Worm (Caenorhabditis elegans): Measurements from ENCODE around the gene cisd-1.

cisd-1 gene

ce11 chrII:11453025-11453424 is 16.4 kb downstream of the cisd-1 start, which contains the start of gene rsp-1:
Gene rsp-1 (plus strand): TSS chrII:11453362.
- no peak for TF ChIP-seq Y75B8A.6 (GFP tag; IDR thresholded peaks at IDR 0.05)
- no peak for TF ChIP-seq ZK337.2 (GFP tag; IDR thresholded peaks at IDR 0.05)
- TF ChIP-seq pha-4 (GFP tag; IDR thresholded peaks at IDR 0.05): peak; percentile 46; the same call in 1 of the 2 replicates
- TF ChIP-seq pha-4 (tag; optimal IDR thresholded peaks at IDR 0.05): peak; percentile 33
- peak; percentile 84 for TF ChIP-seq T26A8.4 (GFP tag; IDR thresholded peaks at IDR 0.05)
- TF ChIP-seq mep-1 (tag; optimal IDR thresholded peaks at IDR 0.05): peak; percentile 95
- peak; percentile 53; the same call in 1 of the 2 replicates for TF ChIP-seq snpc-1.2 (GFP tag; IDR thresholded peaks at IDR 0.05)
- TF ChIP-seq hmg-1.1 (GFP tag; IDR thresholded peaks at IDR 0.05): peak; percentile 90
- TF ChIP-seq lim-7 (GFP tag; IDR thresholded peaks at IDR 0.05): no peak
- TF ChIP-seq php-3 (GFP tag; IDR thresholded peaks at IDR 0.05): peak; percentile 76
- TF ChIP-seq hlh-30 (tag; optimal IDR thresholded peaks at IDR 0.05; ENCODE audit: insufficient read depth): peak; percentile 85
- peak; percentile 48 for TF ChIP-seq ceh-28 (tag; optimal IDR thresholded peaks at IDR 0.05)
- TF ChIP-seq mdl-1 (tag; optimal IDR thresholded peaks at IDR 0.05): peak in 1 of 2 experiments; percentile 76
- peak; percentile 62; the same call in 1 of the 2 replicates for TF ChIP-seq ceh-44 (GFP tag; IDR thresholded peaks at IDR 0.05)
- TF ChIP-seq nhr-77 (tag; optimal IDR thresholded peaks at IDR 0.05): peak; percentile 92
- peak; percentile 91 for TF ChIP-seq hlh-11 (tag; optimal IDR thresholded peaks at IDR 0.05)
- TF ChIP-seq dpl-1 (GFP tag; optimal IDR thresholded peaks at IDR 0.05): peak; percentile 86
- peak; percentile 96 for TF ChIP-seq aha-1 (tag)
- peak; percentile 93 for TF ChIP-seq lin-13 (GFP tag; optimal IDR thresholded peaks at IDR 0.05)
- TF ChIP-seq mes-2 (tag; optimal IDR thresholded peaks at IDR 0.05; ENCODE audit: poor library complexity, severe bottlenecking): peak; percentile 95
- TF ChIP-seq ceh-62 (tag; optimal IDR thresholded peaks at IDR 0.05): no peak
- peak; percentile 35 for TF ChIP-seq ama-1 (optimal IDR thresholded peaks at IDR 0.05)
- no peak for TF ChIP-seq unc-39 (tag; optimal IDR thresholded peaks at IDR 0.05)
- TF ChIP-seq tag-97 (GFP tag; IDR thresholded peaks at IDR 0.05): no peak
- no peak for TF ChIP-seq nhr-41 (GFP tag; IDR thresholded peaks at IDR 0.05)
- TF ChIP-seq spr-3 (GFP tag; optimal IDR thresholded peaks at IDR 0.05): peak; percentile 49
- no peak for TF ChIP-seq egl-27 (tag; optimal IDR thresholded peaks at IDR 0.05)
- TF ChIP-seq nhr-28 (tag; optimal IDR thresholded peaks at IDR 0.05): peak; percentile 79
- TF ChIP-seq Y48G9A.11 (GFP tag; IDR thresholded peaks at IDR 0.05): no peak
- peak; percentile 76 for TF ChIP-seq ceh-20 (GFP tag; IDR thresholded peaks at IDR 0.05)
- peak; percentile 82 for TF ChIP-seq nhr-48 (tag; optimal IDR thresholded peaks at IDR 0.05)
- TF ChIP-seq T20F7.1 (GFP tag; optimal IDR thresholded peaks at IDR 0.05): peak; percentile 90
- TF ChIP-seq sdz-12 (GFP tag; optimal IDR thresholded peaks at IDR 0.05): no peak
- TF ChIP-seq nhr-42 (GFP tag; IDR thresholded peaks at IDR 0.05): peak; percentile 89
- peak; percentile 75; the same call in 1 of the 2 replicates for TF ChIP-seq madf-9 (GFP tag; conservative IDR thresholded peaks at IDR 0.05)
- no peak for TF ChIP-seq dmd-8 (GFP tag; IDR thresholded peaks at IDR 0.05)
- TF ChIP-seq lin-29 (GFP tag; IDR thresholded peaks at IDR 0.05): peak; percentile 64; the same call in 1 of the 2 replicates
- TF ChIP-seq F37D6.2 (tag; optimal IDR thresholded peaks at IDR 0.05): peak; percentile 78
- no peak for TF ChIP-seq attf-4 (tag; optimal IDR thresholded peaks at IDR 0.05)
- no peak for TF ChIP-seq madf-5 (GFP tag; IDR thresholded peaks at IDR 0.05)
- TF ChIP-seq ZK546.5 (tag; optimal IDR thresholded peaks at IDR 0.05): no peak
- no peak for TF ChIP-seq nhr-10 (tag; optimal IDR thresholded peaks at IDR 0.05)
- TF ChIP-seq zag-1 (tag; optimal IDR thresholded peaks at IDR 0.05): no peak
- TF ChIP-seq F49E8.2 (tag; optimal IDR thresholded peaks at IDR 0.05; ENCODE audit: borderline replicate concordance): peak; percentile 34
- no peak for TF ChIP-seq daf-8 (GFP tag; IDR thresholded peaks at IDR 0.05)
- no peak for TF ChIP-seq snpc-4 (tag; optimal IDR thresholded peaks at IDR 0.05)
- peak; percentile 85 for TF ChIP-seq duxl-1 (tag; optimal IDR thresholded peaks at IDR 0.05; ENCODE audit: poor library complexity)
- peak; percentile 81 for TF ChIP-seq tra-1 (GFP tag; IDR thresholded peaks at IDR 0.05)
- TF ChIP-seq spr-1 (tag; optimal IDR thresholded peaks at IDR 0.05): peak; percentile 80
- TF ChIP-seq ztf-7 (tag; optimal IDR thresholded peaks at IDR 0.05): peak; percentile 23
- TF ChIP-seq lin-1 (GFP tag; IDR thresholded peaks at IDR 0.05): peak; percentile 80
- no peak for TF ChIP-seq gei-8 (GFP tag; optimal IDR thresholded peaks at IDR 0.05)
